Fruit fly (Drosophila melanogaster) whole organism, embryonic: ENCODE measurements around the gene eloF.

Source experiments
- Atf6 ChIP-seq: fragments of 200-800 bp; sonication (Bioruptor generic); IDR thresholded peaks from 2 replicates; pipeline ENCODE4 v1.3.6; 2022; ENCODE audit warnings: missing biosample characterization, missing genetic modification characterization
- CG17802 ChIP-seq: fragments of 200-800 bp; sonication (Bioruptor generic); optimal IDR thresholded peaks from 2 replicates; lab custom pipeline; 2018; ENCODE audit warnings: missing biosample characterization, mild to moderate bottlenecking, missing genetic modification characterization, moderate library complexity
- CG18262 ChIP-seq: fragments of 200-800 bp; optimal IDR thresholded peaks from 3 replicates; lab custom pipeline; 2019; ENCODE audit warnings: missing biosample characterization, mild to moderate bottlenecking, missing genetic modification characterization, moderate library complexity
- CG18599 ChIP-seq: fragments of 200-800 bp; sonication (Bioruptor generic); optimal IDR thresholded peaks from 3 replicates; lab custom pipeline; 2017; ENCODE audit warnings: missing biosample characterization, missing genetic modification characterization, mild to moderate bottlenecking, moderate library complexity, missing genetic modification reagents
- Ssrp ChIP-seq: fragments of 200-800 bp; sonication (Bioruptor generic); optimal IDR thresholded peaks from 2 replicates; lab custom pipeline; 2018; ENCODE audit warnings: missing biosample characterization, mild to moderate bottlenecking, missing genetic modification characterization, moderate library complexity
- bsh ChIP-seq, 2 experiments: fragments of 200-800 bp; sonication (Bioruptor generic); optimal IDR thresholded peaks; 2 replicates each; lab custom pipeline; 2017 to 2018; ENCODE audit warnings: mild to moderate bottlenecking in 2 of 2, missing biosample characterization in 2 of 2, missing genetic modification characterization in 2 of 2, moderate library complexity in 1 of 2
- dan ChIP-seq: fragments of 200-800 bp; sonication (Bioruptor generic); IDR thresholded peaks from 2 replicates; pipeline ENCODE4 v1.3.6; 2022; ENCODE audit warnings: missing biosample characterization, missing genetic modification characterization

DNA sequence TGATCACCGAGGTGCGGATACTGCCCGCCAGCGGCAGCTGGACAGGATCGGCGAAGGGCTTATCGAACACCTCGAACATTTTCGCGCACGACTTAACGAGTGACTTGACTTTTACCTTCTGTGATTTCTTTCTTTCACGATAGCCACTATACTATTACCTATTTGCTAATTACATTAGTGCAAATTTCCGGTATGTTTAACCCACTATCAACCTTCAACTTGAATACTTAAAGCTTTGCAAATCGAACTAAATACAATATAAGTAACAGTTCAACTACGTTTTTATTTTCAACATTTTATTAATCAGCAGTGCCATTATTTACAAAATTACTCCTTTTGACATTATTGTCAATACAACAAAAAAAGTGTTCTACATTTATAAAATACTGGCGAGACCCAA lies 2.9 kb downstream of the eloF start, which contains the start of gene CG16904:
- TF ChIP-seq Atf6 (GFP tag; lab: Robert Waterston, UW) (no peak), dan (GFP tag; lab: Robert Waterston, UW) (no peak), CG18599 (GFP tag; lab: Kevin White, UChicago) (no peak), Ssrp (tag; lab: Kevin White, UChicago) (no peak), bsh (GFP tag; optimal IDR thresholded peaks at IDR 0.05; lab: Kevin White, UChicago) (no peak), CG17802 (tag; lab: Kevin White, UChicago) (no peak), CG18262 (no peak)
